Fruit fly (Drosophila melanogaster): Measurements from ENCODE around the gene LanA.

dm6 chr3L:6267509-6267908, 49.7 kb upstream of the LanA start:
- TF ChIP-seq Dfd (GFP tag; optimal IDR thresholded peaks at IDR 0.05): no peak
- no peak for TF ChIP-seq CG16815 (GFP tag; optimal IDR thresholded peaks at IDR 0.05)
- no peak for TF ChIP-seq gce (GFP tag; IDR thresholded peaks at IDR 0.05)
- TF ChIP-seq CG18011 (GFP tag; optimal IDR thresholded peaks at IDR 0.05): no peak
- TF ChIP-seq CG4730 (GFP tag; IDR thresholded peaks at IDR 0.05): no peak
- no peak for TF ChIP-seq CG4360 (GFP tag; IDR thresholded peaks at IDR 0.05)
- no peak for TF ChIP-seq Fer3 (tag; optimal IDR thresholded peaks at IDR 0.05)
- TF ChIP-seq Atf6 (GFP tag; IDR thresholded peaks at IDR 0.05): no peak
- TF ChIP-seq unc-4 (GFP tag; IDR thresholded peaks at IDR 0.05; ENCODE audit: partially characterized antibody): no peak
